Fruit fly (Drosophila melanogaster) whole organism, embryonic: ENCODE results near the gene Nmdar2.

Experiments used
- B-H2 ChIP-seq: fragments of 200-800 bp; sonication (Bioruptor generic); optimal IDR thresholded peaks from 2 replicates; lab custom pipeline; 2018; ENCODE audit warnings: missing biosample characterization, mild to moderate bottlenecking, missing genetic modification characterization
- CG12659 ChIP-seq: fragments of 200-800 bp; sonication (Bioruptor generic); optimal IDR thresholded peaks from 3 replicates; lab custom pipeline; 2017; ENCODE audit warnings: mild to moderate bottlenecking, missing biosample characterization, missing genetic modification reagents, missing genetic modification characterization
- CG12942 ChIP-seq: fragments of 200-800 bp; sonication (Bioruptor generic); optimal IDR thresholded peaks from 3 replicates; lab custom pipeline; 2016; ENCODE audit warnings: missing biosample characterization, missing genetic modification characterization
- CG14050 ChIP-seq: fragments of 200-800 bp; sonication (Bioruptor generic); IDR thresholded peaks from 3 replicates; pipeline ENCODE4 v1.3.6; 2022; ENCODE audit warnings: missing biosample characterization, missing genetic modification characterization
- CG14441 ChIP-seq: fragments of 200-800 bp; sonication (Bioruptor generic); IDR thresholded peaks from 2 replicates; pipeline ENCODE4 v1.3.6; 2022; ENCODE audit warnings: missing biosample characterization, missing genetic modification characterization
- CG1602 ChIP-seq: fragments of 200-800 bp; sonication (Bioruptor generic); optimal IDR thresholded peaks from 3 replicates; lab custom pipeline; 2016; ENCODE audit warnings: missing biosample characterization, missing genetic modification characterization
- CG17186 ChIP-seq: fragments of 200-800 bp; sonication (Bioruptor generic); optimal IDR thresholded peaks from 3 replicates; lab custom pipeline; 2017; ENCODE audit warnings: missing biosample characterization, missing genetic modification reagents, missing genetic modification characterization
- CG18011 ChIP-seq: fragments of 200-800 bp; sonication (Bioruptor generic); optimal IDR thresholded peaks from 2 replicates; lab custom pipeline; 2017; ENCODE audit warnings: missing biosample characterization, missing genetic modification characterization, mild to moderate bottlenecking, moderate library complexity, missing genotype
- CG18599 ChIP-seq: fragments of 200-800 bp; sonication (Bioruptor generic); optimal IDR thresholded peaks from 3 replicates; lab custom pipeline; 2017; ENCODE audit warnings: missing biosample characterization, missing genetic modification characterization, mild to moderate bottlenecking, moderate library complexity, missing genetic modification reagents
- CG32772 ChIP-seq: fragments of 200-800 bp; sonication (Bioruptor generic); IDR thresholded peaks from 2 replicates; pipeline ENCODE4 v1.3.6; 2022; ENCODE audit warnings: missing biosample characterization, missing genetic modification characterization
- CG3847 ChIP-seq: fragments of 200-800 bp; sonication (Bioruptor generic); IDR thresholded peaks from 2 replicates; pipeline ENCODE4 v1.3.6; 2022; ENCODE audit warnings: missing biosample characterization, missing genetic modification characterization
- CG3995 ChIP-seq: fragments of 200-800 bp; sonication (Bioruptor generic); optimal IDR thresholded peaks from 3 replicates; lab custom pipeline; 2016; ENCODE audit warnings: missing biosample characterization, missing genetic modification characterization
- CG6689 ChIP-seq: fragments of 200-800 bp; sonication (Bioruptor generic); IDR thresholded peaks from 2 replicates; pipeline ENCODE4 v1.3.6; 2022; ENCODE audit warnings: missing biosample characterization, missing genetic modification characterization
- CG6813 ChIP-seq: fragments of 200-800 bp; sonication (Bioruptor generic); optimal IDR thresholded peaks from 2 replicates; lab custom pipeline; 2017; ENCODE audit warnings: missing biosample characterization, missing genetic modification characterization, mild to moderate bottlenecking, moderate library complexity, missing genetic modification reagents
- CG7271 ChIP-seq: fragments of 200-800 bp; sonication (Bioruptor generic); optimal IDR thresholded peaks from 2 replicates; lab custom pipeline; 2018; ENCODE audit warnings: missing biosample characterization, mild to moderate bottlenecking, missing genetic modification characterization, moderate library complexity
- CG8478 ChIP-seq: fragments of >200 bp; optimal IDR thresholded peaks from 2 replicates; lab custom pipeline; 2018
- CG9817 ChIP-seq: fragments of 200-800 bp; sonication (Bioruptor generic); optimal IDR thresholded peaks from 2 replicates; lab custom pipeline; 2018; ENCODE audit warnings: missing biosample characterization, mild to moderate bottlenecking, missing genetic modification characterization, moderate library complexity
- HmgD ChIP-seq: fragments of 200-800 bp; sonication (Bioruptor generic); optimal IDR thresholded peaks from 3 replicates; lab custom pipeline; 2016; ENCODE audit warnings: missing biosample characterization, missing genetic modification characterization
- Hsf ChIP-seq: fragments of 200-800 bp; sonication (Bioruptor generic); optimal IDR thresholded peaks from 3 replicates; lab custom pipeline; 2016; ENCODE audit warnings: missing biosample characterization, missing genetic modification characterization
- Med ChIP-seq: fragments of 200-800 bp; sonication (Bioruptor generic); peaks from one replicate; lab custom pipeline; 2016; ENCODE audit warnings: missing biosample characterization, missing genetic modification characterization, mild to moderate bottlenecking, inconsistent platforms, moderate library complexity
- Mrtf ChIP-seq: fragments of 200-800 bp; sonication (Bioruptor generic); IDR thresholded peaks from 3 replicates; pipeline ENCODE4 v1.3.6; 2022; ENCODE audit warnings: missing biosample characterization, missing genetic modification characterization
- NfI ChIP-seq: fragments of 200-800 bp; sonication (Bioruptor generic); optimal IDR thresholded peaks from 3 replicates; lab custom pipeline; 2018; ENCODE audit warnings: missing biosample characterization, mild to moderate bottlenecking, missing genetic modification characterization, moderate library complexity
- Opbp ChIP-seq: fragments of 200-800 bp; sonication (Bioruptor generic); IDR thresholded peaks from 3 replicates; pipeline ENCODE4 v1.3.6; 2022; ENCODE audit warnings: missing biosample characterization, missing genetic modification characterization; ENCODE audit not compliant: partially characterized antibody
- Sry-δ ChIP-seq: fragments of 200-800 bp; sonication (Bioruptor generic); optimal IDR thresholded peaks from 2 replicates; lab custom pipeline; 2016; ENCODE audit warnings: missing biosample characterization, missing genetic modification characterization
- Tbp ChIP-seq: fragments of >200 bp; optimal IDR thresholded peaks from 2 replicates; lab custom pipeline; 2018; ENCODE audit warnings: missing biosample characterization, missing genetic modification characterization
- Xbp1 ChIP-seq: fragments of 200-800 bp; sonication (Bioruptor generic); optimal IDR thresholded peaks from 3 replicates; lab custom pipeline; 2016; ENCODE audit warnings: missing biosample characterization, mild to moderate bottlenecking, missing genetic modification characterization
- ara ChIP-seq: fragments of 200-800 bp; sonication (Bioruptor generic); IDR thresholded peaks from 2 replicates; pipeline ENCODE4 v1.3.6; 2022; ENCODE audit warnings: missing biosample characterization, missing genetic modification characterization
- ash1 ChIP-seq: fragments of 200-800 bp; sonication (Bioruptor generic); optimal IDR thresholded peaks from 2 replicates; lab custom pipeline; 2018; ENCODE audit warnings: missing biosample characterization, mild to moderate bottlenecking, missing genetic modification characterization
- bcd ChIP-seq: fragments of 200-800 bp; sonication (Bioruptor generic); optimal IDR thresholded peaks from 2 replicates; lab custom pipeline; 2017; ENCODE audit warnings: missing biosample characterization, mild to moderate bottlenecking, missing genetic modification characterization
- bsh ChIP-seq, 2 experiments: fragments of 200-800 bp; sonication (Bioruptor generic); optimal IDR thresholded peaks; 2 replicates each; lab custom pipeline; 2017 to 2018; ENCODE audit warnings: mild to moderate bottlenecking in 2 of 2, missing biosample characterization in 2 of 2, missing genetic modification characterization in 2 of 2, moderate library complexity in 1 of 2
- ems ChIP-seq: fragments of 200-800 bp; sonication (Bioruptor generic); optimal IDR thresholded peaks from 3 replicates; lab custom pipeline; 2016; ENCODE audit warnings: missing biosample characterization, missing genetic modification characterization
- kay ChIP-seq: fragments of 200-800 bp; sonication (Bioruptor generic); optimal IDR thresholded peaks from 2 replicates; lab custom pipeline; 2016; ENCODE audit warnings: missing biosample characterization, missing genetic modification characterization
- ken ChIP-seq: fragments of 200-800 bp; sonication (Bioruptor generic); IDR thresholded peaks from 3 replicates; pipeline ENCODE4 v1.3.6; 2022; ENCODE audit warnings: missing biosample characterization, missing genetic modification characterization
- kni ChIP-seq: fragments of 200-800 bp; sonication (Bioruptor generic); optimal IDR thresholded peaks from 3 replicates; lab custom pipeline; 2017; ENCODE audit warnings: mild to moderate bottlenecking, missing biosample characterization, missing genetic modification reagents, missing genetic modification characterization
- lab ChIP-seq: fragments of 200-800 bp; sonication (Bioruptor generic); optimal IDR thresholded peaks from 3 replicates; lab custom pipeline; 2017; ENCODE audit warnings: missing biosample characterization, missing genetic modification characterization, mild to moderate bottlenecking, moderate library complexity, missing genetic modification reagents
- nom ChIP-seq: fragments of 200-800 bp; sonication (Bioruptor generic); optimal IDR thresholded peaks from 2 replicates; lab custom pipeline; 2017; ENCODE audit warnings: missing biosample characterization, missing genetic modification characterization, mild to moderate bottlenecking, moderate library complexity, missing genetic modification reagents
- phol ChIP-seq: fragments of 200-800 bp; sonication (Bioruptor generic); optimal IDR thresholded peaks from 3 replicates; lab custom pipeline; 2018; ENCODE audit warnings: missing biosample characterization, mild to moderate bottlenecking, missing genetic modification characterization, moderate library complexity
- pita ChIP-seq: fragments of 200-800 bp; sonication (Bioruptor generic); optimal IDR thresholded peaks from 2 replicates; lab custom pipeline; 2017; ENCODE audit warnings: missing biosample characterization, mild to moderate bottlenecking, missing genetic modification characterization
- psq ChIP-seq: fragments of 200-800 bp; sonication (Bioruptor generic); optimal IDR thresholded peaks from 2 replicates; lab custom pipeline; 2017; ENCODE audit warnings: missing biosample characterization, missing genetic modification characterization
- row ChIP-seq: fragments of 200-800 bp; sonication (Bioruptor generic); IDR thresholded peaks from 3 replicates; pipeline ENCODE4 v1.3.6; 2022; ENCODE audit warnings: missing biosample characterization, missing genetic modification characterization
- sc ChIP-seq, 3 experiments: fragments of >200 bp in 2 of 3; fragments of 200-800 bp in 1 of 3; sonication (Bioruptor generic) in 1 of 3; optimal IDR thresholded peaks; 2 replicates in 2 of 3; 3 replicates in 1 of 3; lab custom pipeline; 2017; ENCODE audit warnings: mild to moderate bottlenecking in 1 of 3, missing biosample characterization in 1 of 3, missing genetic modification characterization in 1 of 3, missing genetic modification reagents in 1 of 3
- slp2 ChIP-seq: fragments of 200-800 bp; sonication (Bioruptor generic); optimal IDR thresholded peaks from 2 replicates; lab custom pipeline; 2016; ENCODE audit warnings: missing biosample characterization, missing genetic modification characterization
- sob ChIP-seq: fragments of 200-800 bp; sonication (Bioruptor generic); IDR thresholded peaks from 2 replicates; pipeline ENCODE4 v1.3.6; 2022; ENCODE audit warnings: missing biosample characterization, missing genetic modification characterization
- trem ChIP-seq: fragments of 200-800 bp; optimal IDR thresholded peaks from 3 replicates; lab custom pipeline; 2019; ENCODE audit warnings: missing biosample characterization, mild to moderate bottlenecking, missing genetic modification characterization, moderate library complexity
- trh ChIP-seq: fragments of 200-800 bp; sonication (Bioruptor generic); optimal IDR thresholded peaks from 2 replicates; lab custom pipeline; 2016; ENCODE audit warnings: missing biosample characterization, missing genetic modification characterization
- tup ChIP-seq: fragments of 200-800 bp; sonication (Bioruptor generic); optimal IDR thresholded peaks from 2 replicates; lab custom pipeline; 2016; ENCODE audit warnings: missing biosample characterization, mild to moderate bottlenecking, missing genetic modification characterization, moderate library complexity
- z ChIP-seq: fragments of 200-800 bp; sonication (Bioruptor generic); IDR thresholded peaks from 3 replicates; pipeline ENCODE4 v1.3.6; 2022; ENCODE audit warnings: missing biosample characterization, missing genetic modification characterization
- zf30C ChIP-seq: fragments of 200-800 bp; sonication (Bioruptor generic); optimal IDR thresholded peaks from 3 replicates; lab custom pipeline; 2018; ENCODE audit warnings: missing biosample characterization, mild to moderate bottlenecking, missing genetic modification characterization

Gene Nmdar2

DNA sequence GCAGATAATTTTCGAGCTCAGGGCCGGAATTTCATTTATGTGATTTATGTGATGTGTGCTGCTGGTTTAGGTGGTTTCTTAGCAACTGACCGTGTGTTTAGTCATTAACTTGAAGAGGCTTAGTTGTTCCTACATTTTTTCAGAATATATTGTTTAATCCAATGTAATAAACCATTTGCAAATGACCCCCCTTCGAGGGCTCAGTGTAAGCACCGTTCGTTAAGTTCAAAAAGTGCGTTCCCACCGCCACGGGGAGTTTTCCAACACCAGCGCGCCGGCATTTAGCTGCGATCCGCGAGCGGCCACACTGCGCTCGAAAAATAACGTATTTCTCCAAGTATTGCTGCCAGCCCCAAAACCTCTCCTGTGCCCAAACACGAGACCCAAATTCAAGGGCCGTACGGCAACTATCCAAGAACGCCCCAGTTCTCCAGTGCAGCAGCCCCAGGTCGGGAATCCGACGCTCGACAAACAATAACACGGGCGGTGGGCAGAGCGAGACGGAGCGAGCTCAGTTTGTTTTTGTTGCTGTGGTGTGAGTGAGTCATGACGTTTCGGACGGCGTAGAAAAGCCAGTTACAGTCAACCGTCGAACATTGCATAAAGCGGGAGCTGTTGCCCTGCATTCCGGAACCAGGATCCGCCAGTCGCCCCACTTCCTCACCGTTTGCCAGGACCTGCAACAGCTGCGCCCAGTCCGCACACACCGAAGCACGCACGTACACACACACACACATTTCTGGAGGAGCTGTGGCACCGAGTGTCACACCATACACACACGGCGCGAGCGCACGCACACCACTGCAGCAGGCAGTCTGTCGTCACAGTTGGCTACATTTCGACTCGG is 29.1 kb downstream of the Nmdar2 start, which contains the start of gene rush (continued):
- 0 out of 2 replicates have a peak, but pooled peaks have one; percentile 31 for TF ChIP-seq ara (GFP tag; lab: Robert Waterston, UW)
- no peak for TF ChIP-seq pita (GFP tag; lab: Kevin White, UChicago)
- peak; percentile 2 for TF ChIP-seq B-H2 (GFP tag; lab: Kevin White, UChicago)
- peak; percentile 29; the same call in 1 of the 2 replicates for TF ChIP-seq CG14441 (GFP tag; lab: Robert Waterston, UW)
- peak; percentile 12 for TF ChIP-seq CG12942 (GFP tag; lab: Kevin White, UChicago)
- TF ChIP-seq ash1 (GFP tag; lab: Kevin White, UChicago) = no peak
- peak; percentile 63 for TF ChIP-seq row (GFP tag; lab: Robert Waterston, UW)
- peak; percentile 24 for TF ChIP-seq Hsf (GFP tag; lab: Kevin White, UChicago)
- TF ChIP-seq CG7271 (tag; lab: Kevin White, UChicago) = no peak
- TF ChIP-seq CG9817 (tag; lab: Kevin White, UChicago) = peak; percentile 35
- no peak for TF ChIP-seq z (GFP tag; lab: Robert Waterston, UW)
- no peak for TF ChIP-seq sc (optimal IDR thresholded peaks at IDR 0.05; lab: Kevin White, UChicago)
- TF ChIP-seq sc (GFP tag; optimal IDR thresholded peaks at IDR 0.05; lab: Kevin White, UChicago) = no peak
- TF ChIP-seq CG6813 (GFP tag; lab: Kevin White, UChicago) = no peak
- TF ChIP-seq Tbp (GFP tag; lab: Kevin White, UChicago) = no peak
- no peak for TF ChIP-seq Opbp (GFP tag; lab: Robert Waterston, UW)
- TF ChIP-seq CG6689 (GFP tag; lab: Robert Waterston, UW) = 0 out of 2 replicates have a peak, but pooled peaks have one; percentile 12
- peak; percentile 19 for TF ChIP-seq CG3995
- TF ChIP-seq Xbp1 = peak; percentile 60
- no peak for TF ChIP-seq tup (GFP tag; lab: Kevin White, UChicago)
- TF ChIP-seq nom = peak; percentile 17
- TF ChIP-seq CG18011 (GFP tag; lab: Kevin White, UChicago) = no peak
- peak; percentile 83 for TF ChIP-seq kay (GFP tag; lab: Kevin White, UChicago)
- peak; percentile 48 for TF ChIP-seq lab
- peak; percentile 5 for TF ChIP-seq kni (GFP tag; lab: Kevin White, UChicago)
- peak; percentile 15 for TF ChIP-seq HmgD
- peak; percentile 28; the same call in 1 of the 2 replicates for TF ChIP-seq CG32772
- TF ChIP-seq ems (GFP tag; lab: Kevin White, UChicago) = peak; percentile 13
- peak; percentile 92 for TF ChIP-seq Med (GFP tag; lab: Kevin White, UChicago)
- no peak for TF ChIP-seq trh (GFP tag; lab: Kevin White, UChicago)
- peak; percentile 63 for TF ChIP-seq CG8478
- peak; percentile 18 for TF ChIP-seq CG1602 (GFP tag; lab: Kevin White, UChicago)
- no peak for TF ChIP-seq Mrtf
- peak; percentile 68 for TF ChIP-seq CG3847 (GFP tag; lab: Robert Waterston, UW)
- TF ChIP-seq trem (tag; lab: Kevin White, UChicago) = peak; percentile 5
- peak; percentile 81 for TF ChIP-seq CG17186 (GFP tag; lab: Kevin White, UChicago)
- 0 out of 3 replicates have a peak, but pooled peaks have one; percentile 13 for TF ChIP-seq CG14050 (GFP tag; lab: Robert Waterston, UW)
- peak; percentile 41 for TF ChIP-seq CG18599 (GFP tag; lab: Kevin White, UChicago)
- TF ChIP-seq bsh (GFP tag; optimal IDR thresholded peaks at IDR 0.05; lab: Kevin White, UChicago) = peak in 1 of 2 experiments; percentile 26
- peak; percentile 48; the same call in 1 of the 3 replicates for TF ChIP-seq ken
- TF ChIP-seq psq = no peak
- peak; percentile 95 for TF ChIP-seq zf30C
- peak; percentile 42 for TF ChIP-seq NfI (GFP tag; lab: Kevin White, UChicago)
- peak; percentile 42 for TF ChIP-seq Sry-δ (GFP tag; lab: Kevin White, UChicago)
- TF ChIP-seq bcd (GFP tag; lab: Kevin White, UChicago) = peak; percentile 50
- TF ChIP-seq sob (GFP tag; lab: Robert Waterston, UW) = peak; percentile 46; the same call in 1 of the 2 replicates
- TF ChIP-seq slp2 (GFP tag; lab: Kevin White, UChicago) = peak; percentile 16
- TF ChIP-seq CG12659 (GFP tag; lab: Kevin White, UChicago) = peak; percentile 58
- peak; percentile 38 for TF ChIP-seq phol (tag; lab: Kevin White, UChicago)
